Fruit fly (Drosophila melanogaster): ENCODE measurements around the gene CG13998.
A peak's percentile ranks its signal among the peaks of the same experiment; 100 is the strongest.

The CG13998 gene

dm6 chr2L:5980862-5981432 lies 24.3 kb upstream of the CG13998 start, which contains the start of gene chic (continued):
- peak; percentile 16 for TF ChIP-seq CG2116 (GFP tag; optimal IDR thresholded peaks at IDR 0.05)
- TF ChIP-seq sens (GFP tag), result peak; percentile 64
- TF ChIP-seq CG12155 (GFP tag; optimal IDR thresholded peaks at IDR 0.05), result peak; percentile 80
- TF ChIP-seq CG3995 (GFP tag; optimal IDR thresholded peaks at IDR 0.05), result peak; percentile 90
- peak; percentile 26 for TF ChIP-seq ind (GFP tag; optimal IDR thresholded peaks at IDR 0.05)
- peak; percentile 20 for TF ChIP-seq Sry-δ (GFP tag; optimal IDR thresholded peaks at IDR 0.05)
- TF ChIP-seq dati (GFP tag; IDR thresholded peaks at IDR 0.05), result no peak
- no peak for TF ChIP-seq Scr (GFP tag; IDR thresholded peaks at IDR 0.05; ENCODE audit: partially characterized antibody)
- peak; percentile 18; the same call in 1 of the 4 replicates for TF ChIP-seq Gug (GFP tag; IDR thresholded peaks at IDR 0.05)
- peak; percentile 10 for TF ChIP-seq en (GFP tag; optimal IDR thresholded peaks at IDR 0.05)
- peak; percentile 17 for TF ChIP-seq lilli (GFP tag; optimal IDR thresholded peaks at IDR 0.05)
- TF ChIP-seq dmrt99B (tag; optimal IDR thresholded peaks at IDR 0.05), result peak; percentile 12
- TF ChIP-seq Asciz (GFP tag; optimal IDR thresholded peaks at IDR 0.05), result peak; percentile 13
- TF ChIP-seq sqz (GFP tag; optimal IDR thresholded peaks at IDR 0.05), result no peak
- no peak for TF ChIP-seq CG10209 (GFP tag; optimal IDR thresholded peaks at IDR 0.05)
- TF ChIP-seq CG1647 (GFP tag; optimal IDR thresholded peaks at IDR 0.05), result peak; percentile 38
- TF ChIP-seq gfzf (GFP tag; optimal IDR thresholded peaks at IDR 0.05), result peak; percentile 68
- no peak for TF ChIP-seq ara (GFP tag; IDR thresholded peaks at IDR 0.05)
- TF ChIP-seq CG12659 (GFP tag; optimal IDR thresholded peaks at IDR 0.05), result peak; percentile 14
- no peak for TF ChIP-seq esg (GFP tag; conservative IDR thresholded peaks at IDR 0.05)
- peak; percentile 37 for TF ChIP-seq CG13424 (tag; optimal IDR thresholded peaks at IDR 0.05)
- TF ChIP-seq CG4820 (GFP tag; optimal IDR thresholded peaks at IDR 0.05), result peak; percentile 5
- peak; percentile 23 for TF ChIP-seq Ets97D (GFP tag; optimal IDR thresholded peaks at IDR 0.05)
- peak; percentile 22 for TF ChIP-seq BEAF-32 (GFP tag; optimal IDR thresholded peaks at IDR 0.05)
- no peak for TF ChIP-seq cwo (GFP tag; optimal IDR thresholded peaks at IDR 0.05)
- peak; percentile 48 for TF ChIP-seq CG33213 (GFP tag; optimal IDR thresholded peaks at IDR 0.05)
- no peak for TF ChIP-seq ro (GFP tag; IDR thresholded peaks at IDR 0.05)
- TF ChIP-seq lab (GFP tag; optimal IDR thresholded peaks at IDR 0.05), result peak; percentile 23
- no peak for TF ChIP-seq CG6254 (GFP tag; optimal IDR thresholded peaks at IDR 0.05)
- peak; percentile 50 for TF ChIP-seq nom (GFP tag; optimal IDR thresholded peaks at IDR 0.05)
- TF ChIP-seq NC2β (GFP tag; optimal IDR thresholded peaks at IDR 0.05), result peak; percentile 18
- no peak for TF ChIP-seq CG32532 (GFP tag; IDR thresholded peaks at IDR 0.05)
- TF ChIP-seq CG13894 (tag; optimal IDR thresholded peaks at IDR 0.05), result peak; percentile 55
- TF ChIP-seq Hsf (GFP tag; optimal IDR thresholded peaks at IDR 0.05), result peak; percentile 10
- TF ChIP-seq Dp (GFP tag; optimal IDR thresholded peaks at IDR 0.05), result peak; percentile 45
- TF ChIP-seq pho (GFP tag; optimal IDR thresholded peaks at IDR 0.05), result no peak
- TF ChIP-seq CG8478 (optimal IDR thresholded peaks at IDR 0.05), result peak; percentile 28
- no peak for TF ChIP-seq tap (tag; optimal IDR thresholded peaks at IDR 0.05)
- TF ChIP-seq CG6272 (GFP tag; IDR thresholded peaks at IDR 0.05), result 0 out of 2 replicates have a peak, but pooled peaks have one; percentile 10
- no peak for TF ChIP-seq Mad (GFP tag; optimal IDR thresholded peaks at IDR 0.05)
- TF ChIP-seq HmgZ (tag; optimal IDR thresholded peaks at IDR 0.05), result peak; percentile 48
- TF ChIP-seq trem (tag; optimal IDR thresholded peaks at IDR 0.05), result peak; percentile 41
- peak; percentile 73 for TF ChIP-seq CG1603 (tag; optimal IDR thresholded peaks at IDR 0.05)
- TF ChIP-seq gro (GFP tag; optimal IDR thresholded peaks at IDR 0.05), result no peak
- TF ChIP-seq HLHmδ (GFP tag; optimal IDR thresholded peaks at IDR 0.05), result peak; percentile 67
- TF ChIP-seq crc (GFP tag; optimal IDR thresholded peaks at IDR 0.05), result peak; percentile 6
- no peak for TF ChIP-seq zen (tag; optimal IDR thresholded peaks at IDR 0.05)
- peak; percentile 58 for TF ChIP-seq MESR4 (GFP tag; optimal IDR thresholded peaks at IDR 0.05)
- TF ChIP-seq CG30020 (tag; optimal IDR thresholded peaks at IDR 0.05), result peak; percentile 79
- TF ChIP-seq CG18476 (GFP tag; optimal IDR thresholded peaks at IDR 0.05), result peak; percentile 11

Measured in whole organism, embryonic.